Fruit fly (Drosophila melanogaster) whole organism, embryonic: ENCODE measurements around the gene frj.

Source experiments
- Blimp-1 ChIP-seq: fragments of 200-800 bp; sonication (Bioruptor generic); optimal IDR thresholded peaks from 3 replicates; lab custom pipeline; 2018; ENCODE audit warnings: missing biosample characterization, missing genetic modification characterization, mild to moderate bottlenecking, moderate library complexity, missing genetic modification reagents
- CG11504 ChIP-seq: fragments of 200-800 bp; sonication (Bioruptor generic); optimal IDR thresholded peaks from 3 replicates; lab custom pipeline; 2019; ENCODE audit warnings: missing biosample characterization, mild to moderate bottlenecking, missing genetic modification characterization, moderate library complexity
- CG11696 ChIP-seq: fragments of 200-800 bp; sonication (Bioruptor generic); IDR thresholded peaks from 2 replicates; pipeline ENCODE4 v1.3.6; 2022; ENCODE audit warnings: missing biosample characterization, missing genetic modification characterization
- CG12299 ChIP-seq: fragments of 200-800 bp; sonication (Bioruptor generic); optimal IDR thresholded peaks from 2 replicates; lab custom pipeline; 2018; ENCODE audit warnings: missing biosample characterization, mild to moderate bottlenecking, missing genetic modification characterization
- CG13296 ChIP-seq: fragments of 200-800 bp; sonication (Bioruptor generic); optimal IDR thresholded peaks from 3 replicates; lab custom pipeline; 2018; ENCODE audit warnings: missing biosample characterization, mild to moderate bottlenecking, missing genetic modification characterization
- CG13424 ChIP-seq: fragments of 200-800 bp; sonication (Bioruptor generic); optimal IDR thresholded peaks from 2 replicates; lab custom pipeline; 2019; ENCODE audit warnings: missing biosample characterization, mild to moderate bottlenecking, missing genetic modification characterization, moderate library complexity
- CG13775 ChIP-seq: fragments of 200-800 bp; sonication (Bioruptor generic); optimal IDR thresholded peaks from 3 replicates; lab custom pipeline; 2017; ENCODE audit warnings: missing biosample characterization, mild to moderate bottlenecking, missing genetic modification characterization
- CG14014 ChIP-seq: fragments of 200-800 bp; sonication (Bioruptor generic); IDR thresholded peaks from 2 replicates; pipeline ENCODE4 v1.3.6; 2022; ENCODE audit warnings: missing biosample characterization, missing genetic modification characterization
- CG15011 ChIP-seq: fragments of 200-800 bp; sonication (Bioruptor generic); optimal IDR thresholded peaks from 3 replicates; lab custom pipeline; 2018; ENCODE audit warnings: missing biosample characterization, mild to moderate bottlenecking, missing genetic modification characterization
- CG16779 ChIP-seq: fragments of 200-800 bp; sonication (Bioruptor generic); IDR thresholded peaks from 2 replicates; pipeline ENCODE4 v1.3.6; 2022; ENCODE audit warnings: missing biosample characterization, missing genetic modification characterization
- CG16863 ChIP-seq: fragments of 200-800 bp; sonication (Bioruptor generic); optimal IDR thresholded peaks from 3 replicates; lab custom pipeline; 2016; ENCODE audit warnings: missing biosample characterization, missing genetic modification characterization
- CG17186 ChIP-seq: fragments of 200-800 bp; sonication (Bioruptor generic); optimal IDR thresholded peaks from 3 replicates; lab custom pipeline; 2017; ENCODE audit warnings: missing biosample characterization, missing genetic modification reagents, missing genetic modification characterization
- CG17328 ChIP-seq: fragments of 200-800 bp; sonication (Bioruptor generic); IDR thresholded peaks from 2 replicates; pipeline ENCODE4 v1.3.6; 2022; ENCODE audit warnings: missing biosample characterization, missing genetic modification characterization
- CG2116 ChIP-seq: fragments of 200-800 bp; sonication (Bioruptor generic); optimal IDR thresholded peaks from 3 replicates; lab custom pipeline; 2018; ENCODE audit warnings: missing biosample characterization, mild to moderate bottlenecking, missing genetic modification characterization
- CG2199 ChIP-seq: fragments of 200-800 bp; sonication (Bioruptor generic); IDR thresholded peaks from 3 replicates; pipeline ENCODE4 v1.3.6; 2022; ENCODE audit warnings: missing biosample characterization, missing genetic modification characterization
- CG31365 ChIP-seq: fragments of 200-800 bp; sonication (Bioruptor generic); optimal IDR thresholded peaks from 2 replicates; lab custom pipeline; 2018; ENCODE audit warnings: missing biosample characterization, mild to moderate bottlenecking, missing genetic modification characterization
- CG3847 ChIP-seq: fragments of 200-800 bp; sonication (Bioruptor generic); IDR thresholded peaks from 2 replicates; pipeline ENCODE4 v1.3.6; 2022; ENCODE audit warnings: missing biosample characterization, missing genetic modification characterization
- CG6765 ChIP-seq: fragments of 200-800 bp; sonication (Bioruptor generic); optimal IDR thresholded peaks from 3 replicates; lab custom pipeline; 2017; ENCODE audit warnings: missing biosample characterization, mild to moderate bottlenecking, missing genetic modification characterization
- Camta ChIP-seq: fragments of 200-800 bp; sonication (Bioruptor generic); optimal IDR thresholded peaks from 2 replicates; lab custom pipeline; 2016; ENCODE audit warnings: missing biosample characterization, missing genetic modification characterization
- CrebB ChIP-seq: fragments of 200-800 bp; sonication (Bioruptor generic); optimal IDR thresholded peaks from 3 replicates; lab custom pipeline; 2018; ENCODE audit warnings: missing biosample characterization, mild to moderate bottlenecking, missing genetic modification characterization
- Dll ChIP-seq: fragments of 200-800 bp; sonication (Bioruptor generic); IDR thresholded peaks from 4 replicates; pipeline ENCODE4 v1.3.6; 2022; ENCODE audit warnings: missing biosample characterization, missing genetic modification characterization; ENCODE audit not compliant: partially characterized antibody
- Eip74EF ChIP-seq, 2 experiments: fragments of 200-800 bp in 1 of 2; fragments of >200 bp in 1 of 2; sonication (Bioruptor generic) in 1 of 2; optimal IDR thresholded peaks; 2 replicates each; lab custom pipeline; 2017 to 2019; ENCODE audit warnings: missing biosample characterization in 2 of 2, missing genetic modification characterization in 2 of 2, mild to moderate bottlenecking in 1 of 2, moderate library complexity in 1 of 2
- Fer3 ChIP-seq: fragments of 200-800 bp; sonication (Bioruptor generic); optimal IDR thresholded peaks from 2 replicates; lab custom pipeline; 2018; ENCODE audit warnings: missing biosample characterization, mild to moderate bottlenecking, missing genetic modification characterization, moderate library complexity
- Gsc ChIP-seq: fragments of 200-800 bp; sonication (Bioruptor generic); IDR thresholded peaks from 2 replicates; pipeline ENCODE4 v1.3.6; 2022; ENCODE audit warnings: missing biosample characterization, missing genetic modification characterization
- HmgZ ChIP-seq: fragments of 200-800 bp; sonication (Bioruptor generic); optimal IDR thresholded peaks from 2 replicates; lab custom pipeline; 2018; ENCODE audit warnings: missing biosample characterization, mild to moderate bottlenecking, missing genetic modification characterization
- Jarid2 ChIP-seq: fragments of 200-800 bp; sonication (Bioruptor generic); optimal IDR thresholded peaks from 3 replicates; lab custom pipeline; 2017; ENCODE audit warnings: mild to moderate bottlenecking, missing biosample characterization, missing genetic modification reagents, missing genetic modification characterization
- MBD-R2 ChIP-seq: fragments of 200-800 bp; sonication (Bioruptor generic); IDR thresholded peaks from 2 replicates; pipeline ENCODE4 v1.3.6; 2022; ENCODE audit warnings: missing biosample characterization, missing genetic modification characterization
- Myb ChIP-seq: fragments of 200-800 bp; sonication (Bioruptor generic); optimal IDR thresholded peaks from 2 replicates; lab custom pipeline; 2016; ENCODE audit warnings: missing biosample characterization, missing genetic modification characterization
- PHDP ChIP-seq: fragments of 200-800 bp; sonication (Bioruptor generic); optimal IDR thresholded peaks from 3 replicates; lab custom pipeline; 2018; ENCODE audit warnings: missing biosample characterization, mild to moderate bottlenecking, missing genetic modification characterization, moderate library complexity
- TFAM ChIP-seq: fragments of 200-800 bp; sonication (Bioruptor generic); optimal IDR thresholded peaks from 2 replicates; lab custom pipeline; 2017; ENCODE audit warnings: missing biosample characterization, missing genetic modification characterization, inconsistent platforms
- Taf1 ChIP-seq: fragments of 200-800 bp; sonication (Bioruptor generic); IDR thresholded peaks from 2 replicates; pipeline ENCODE4 v1.3.6; 2022; ENCODE audit warnings: missing biosample characterization, missing genetic modification characterization
- Xrp1 ChIP-seq: fragments of 200-800 bp; sonication (Bioruptor generic); IDR thresholded peaks from 2 replicates; pipeline ENCODE4 v1.3.6; 2022; ENCODE audit warnings: missing biosample characterization, missing genetic modification characterization
- amos ChIP-seq: fragments of 200-800 bp; sonication (Bioruptor generic); IDR thresholded peaks from 2 replicates; pipeline ENCODE4 v1.3.6; 2022; ENCODE audit warnings: missing biosample characterization, missing genetic modification characterization; ENCODE audit not compliant: partially characterized antibody
- bcd ChIP-seq: fragments of 200-800 bp; sonication (Bioruptor generic); optimal IDR thresholded peaks from 2 replicates; lab custom pipeline; 2017; ENCODE audit warnings: missing biosample characterization, mild to moderate bottlenecking, missing genetic modification characterization
- bsh ChIP-seq, 2 experiments: fragments of 200-800 bp; sonication (Bioruptor generic); optimal IDR thresholded peaks; 2 replicates each; lab custom pipeline; 2017 to 2018; ENCODE audit warnings: mild to moderate bottlenecking in 2 of 2, missing biosample characterization in 2 of 2, missing genetic modification characterization in 2 of 2, moderate library complexity in 1 of 2
- disco-r ChIP-seq: fragments of 200-800 bp; sonication (Bioruptor generic); optimal IDR thresholded peaks from 2 replicates; lab custom pipeline; 2016; ENCODE audit warnings: missing biosample characterization, missing genetic modification characterization
- fd64A ChIP-seq: fragments of 200-800 bp; sonication (Bioruptor generic); optimal IDR thresholded peaks from 3 replicates; lab custom pipeline; 2018; ENCODE audit warnings: missing biosample characterization, mild to moderate bottlenecking, missing genetic modification characterization
- ftz-f1 ChIP-seq: fragments of 200-800 bp; sonication (Bioruptor generic); optimal IDR thresholded peaks from 2 replicates; lab custom pipeline; 2016; ENCODE audit warnings: missing biosample characterization, missing genetic modification characterization
- gem ChIP-seq: fragments of 200-800 bp; sonication (Bioruptor generic); optimal IDR thresholded peaks from 2 replicates; lab custom pipeline; 2019; ENCODE audit warnings: missing biosample characterization, mild to moderate bottlenecking, missing genetic modification characterization, moderate library complexity
- lab ChIP-seq: fragments of 200-800 bp; sonication (Bioruptor generic); optimal IDR thresholded peaks from 3 replicates; lab custom pipeline; 2017; ENCODE audit warnings: missing biosample characterization, missing genetic modification characterization, mild to moderate bottlenecking, moderate library complexity, missing genetic modification reagents
- mirr ChIP-seq: fragments of 200-800 bp; sonication (Bioruptor generic); optimal IDR thresholded peaks from 3 replicates; lab custom pipeline; 2018; ENCODE audit warnings: missing biosample characterization, mild to moderate bottlenecking, missing genetic modification characterization
- pho ChIP-seq: fragments of 200-800 bp; sonication (Bioruptor generic); optimal IDR thresholded peaks from 2 replicates; lab custom pipeline; 2016; ENCODE audit warnings: missing biosample characterization, missing genetic modification characterization
- pzg ChIP-seq: fragments of 200-800 bp; sonication (Bioruptor generic); optimal IDR thresholded peaks from 3 replicates; lab custom pipeline; 2018; ENCODE audit warnings: missing biosample characterization, mild to moderate bottlenecking, missing genetic modification characterization, moderate library complexity
- rib ChIP-seq: fragments of 200-800 bp; sonication (Bioruptor generic); IDR thresholded peaks from 2 replicates; pipeline ENCODE4 v1.3.6; 2022; ENCODE audit warnings: missing biosample characterization, missing genetic modification characterization
- run ChIP-seq: fragments of 200-800 bp; sonication (Bioruptor generic); optimal IDR thresholded peaks from 3 replicates; lab custom pipeline; 2018; ENCODE audit warnings: missing biosample characterization, mild to moderate bottlenecking, missing genetic modification characterization
- sisA ChIP-seq: fragments of 200-800 bp; sonication (Bioruptor generic); IDR thresholded peaks from 2 replicates; pipeline ENCODE4 v1.3.6; 2022; ENCODE audit warnings: missing biosample characterization, missing genetic modification characterization
- slbo ChIP-seq: fragments of 200-800 bp; sonication (Bioruptor generic); IDR thresholded peaks from 2 replicates; pipeline ENCODE4 v1.3.6; 2022; ENCODE audit warnings: missing biosample characterization, missing genetic modification characterization
- trem ChIP-seq: fragments of 200-800 bp; optimal IDR thresholded peaks from 3 replicates; lab custom pipeline; 2019; ENCODE audit warnings: missing biosample characterization, mild to moderate bottlenecking, missing genetic modification characterization, moderate library complexity
- wdn ChIP-seq: fragments of 200-800 bp; sonication (Bioruptor generic); IDR thresholded peaks from 2 replicates; pipeline ENCODE4 v1.3.6; 2022; ENCODE audit warnings: missing biosample characterization, missing genetic modification characterization
- zfh1 ChIP-seq: fragments of 200-800 bp; sonication (Bioruptor generic); IDR thresholded peaks from 3 replicates; pipeline ENCODE4 v1.3.6; 2022; ENCODE audit warnings: missing biosample characterization, missing genetic modification characterization

The frj gene

DNA sequence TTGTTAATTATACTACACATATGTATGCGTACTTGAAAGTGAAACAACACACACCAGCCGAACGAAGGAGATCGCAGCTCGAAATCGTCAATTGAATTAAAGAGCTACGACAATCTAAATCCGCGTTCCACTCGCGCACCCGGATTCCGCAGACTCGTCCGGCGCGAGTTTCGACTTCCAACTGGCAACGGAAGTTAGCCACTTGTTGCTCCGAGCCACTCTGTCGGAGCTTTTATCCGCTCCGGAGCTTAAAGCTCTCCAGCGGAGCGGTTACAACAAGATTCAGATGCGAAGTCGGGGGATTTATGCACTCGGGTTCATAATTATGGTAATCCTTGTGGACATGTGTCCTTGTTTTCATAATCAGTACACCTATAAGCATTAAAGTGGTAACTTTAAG, 9.6 kb downstream of the frj start, which contains the start of gene Rchy1 (continued):
- peak; percentile 11; the same call in 1 of the 2 replicates for TF ChIP-seq MBD-R2 (GFP tag; lab: Robert Waterston, UW)
- peak in 1 of 2 experiments; percentile 54 for TF ChIP-seq Eip74EF (GFP tag; optimal IDR thresholded peaks at IDR 0.05; lab: Kevin White, UChicago)
- TF ChIP-seq CG17186 (GFP tag; lab: Kevin White, UChicago) = no peak
- peak; percentile 25 for TF ChIP-seq ftz-f1
- peak; percentile 62 for TF ChIP-seq CG11696 (GFP tag; lab: Robert Waterston, UW)
- no peak for TF ChIP-seq Dll (GFP tag; lab: Robert Waterston, UW)
- no peak for TF ChIP-seq CG15011 (GFP tag; lab: Kevin White, UChicago)
- peak; percentile 6 for TF ChIP-seq CG13424
- peak; percentile 27 for TF ChIP-seq Fer3 (tag; lab: Kevin White, UChicago)
- peak; percentile 3 for TF ChIP-seq Blimp-1 (GFP tag; lab: Kevin White, UChicago)
- 0 out of 2 replicates have a peak, but pooled peaks have one; percentile 37 for TF ChIP-seq rib (GFP tag; lab: Robert Waterston, UW)
- peak; percentile 0 for TF ChIP-seq pzg (GFP tag; lab: Kevin White, UChicago)
- peak; percentile 17; the same call in 1 of the 2 replicates for TF ChIP-seq Xrp1
- TF ChIP-seq Camta (GFP tag; lab: Kevin White, UChicago) = no peak
- TF ChIP-seq CG11504 (tag; lab: Kevin White, UChicago) = peak; percentile 43
- peak; percentile 17; the same call in 1 of the 2 replicates for TF ChIP-seq amos (GFP tag; lab: Robert Waterston, UW)
- TF ChIP-seq CG12299 = peak; percentile 13
- peak in 1 of 2 experiments; percentile 0 for TF ChIP-seq bsh (GFP tag; optimal IDR thresholded peaks at IDR 0.05; lab: Kevin White, UChicago)
- no peak for TF ChIP-seq pho
- no peak for TF ChIP-seq CG2199 (GFP tag; lab: Robert Waterston, UW)
- peak; percentile 49 for TF ChIP-seq CG6765
- TF ChIP-seq lab (GFP tag; lab: Kevin White, UChicago) = peak; percentile 78
- no peak for TF ChIP-seq TFAM (GFP tag; lab: Kevin White, UChicago)
- TF ChIP-seq CG2116 (GFP tag; lab: Kevin White, UChicago) = no peak
- 0 out of 2 replicates have a peak, but pooled peaks have one; percentile 13 for TF ChIP-seq CG17328 (GFP tag; lab: Robert Waterston, UW)
- TF ChIP-seq disco-r (GFP tag; lab: Kevin White, UChicago) = no peak
- TF ChIP-seq CG3847 (GFP tag; lab: Robert Waterston, UW) = peak; percentile 28; the same call in 1 of the 2 replicates
- TF ChIP-seq slbo = no peak
- no peak for TF ChIP-seq Gsc (GFP tag; lab: Robert Waterston, UW)
- peak; percentile 12 for TF ChIP-seq bcd
- peak; percentile 9 for TF ChIP-seq fd64A (GFP tag; lab: Kevin White, UChicago)
- peak; percentile 70 for TF ChIP-seq CG13296 (GFP tag; lab: Kevin White, UChicago)
- no peak for TF ChIP-seq wdn (GFP tag; lab: Robert Waterston, UW)
- TF ChIP-seq run = no peak
- TF ChIP-seq Myb = no peak
- 0 out of 2 replicates have a peak, but pooled peaks have one; percentile 18 for TF ChIP-seq CG16779 (GFP tag; lab: Robert Waterston, UW)
- TF ChIP-seq trem = no peak
- TF ChIP-seq HmgZ (tag; lab: Kevin White, UChicago) = peak; percentile 40
- TF ChIP-seq sisA (GFP tag; lab: Robert Waterston, UW) = no peak
- no peak for TF ChIP-seq CrebB (tag; lab: Kevin White, UChicago)
- peak; percentile 48 for TF ChIP-seq gem (tag; lab: Kevin White, UChicago)
- TF ChIP-seq CG31365 (tag; lab: Kevin White, UChicago) = peak; percentile 43
- peak; percentile 82 for TF ChIP-seq Jarid2 (GFP tag; lab: Kevin White, UChicago)
- TF ChIP-seq Taf1 = no peak
- no peak for TF ChIP-seq CG13775 (GFP tag; lab: Kevin White, UChicago)
- TF ChIP-seq mirr (GFP tag; lab: Kevin White, UChicago) = peak; percentile 81
- no peak for TF ChIP-seq CG16863 (GFP tag; lab: Kevin White, UChicago)
- TF ChIP-seq CG14014 (GFP tag; lab: Robert Waterston, UW) = peak; percentile 12; the same call in 1 of the 2 replicates
- TF ChIP-seq PHDP = peak; percentile 18
- no peak for TF ChIP-seq zfh1 (GFP tag; lab: Robert Waterston, UW)
